Fruit fly (Drosophila melanogaster) whole organism, embryonic: ENCODE measurements around the gene Orc2.

Experiments
- Adf1 ChIP-seq: fragments of 200-800 bp; sonication (Bioruptor generic); IDR thresholded peaks from 2 replicates; pipeline ENCODE4 v1.3.6; 2022; ENCODE audit warnings: missing biosample characterization, missing genetic modification characterization
- Asciz ChIP-seq: fragments of 200-800 bp; sonication (Bioruptor generic); optimal IDR thresholded peaks from 2 replicates; lab custom pipeline; 2017; ENCODE audit warnings: missing biosample characterization, mild to moderate bottlenecking, missing genetic modification characterization, missing genetic modification reagents
- CG10979 ChIP-seq: fragments of 200-800 bp; sonication (Bioruptor generic); optimal IDR thresholded peaks from 2 replicates; lab custom pipeline; 2018; ENCODE audit warnings: missing biosample characterization, mild to moderate bottlenecking, missing genetic modification characterization, moderate library complexity
- CG11504 ChIP-seq: fragments of 200-800 bp; sonication (Bioruptor generic); optimal IDR thresholded peaks from 3 replicates; lab custom pipeline; 2019; ENCODE audit warnings: missing biosample characterization, mild to moderate bottlenecking, missing genetic modification characterization, moderate library complexity
- CG12071 ChIP-seq: fragments of 200-800 bp; sonication (Bioruptor generic); optimal IDR thresholded peaks from 3 replicates; lab custom pipeline; 2018; ENCODE audit warnings: missing biosample characterization, mild to moderate bottlenecking, missing genetic modification characterization
- CG12769 ChIP-seq: fragments of 200-800 bp; sonication (Bioruptor generic); optimal IDR thresholded peaks from 2 replicates; lab custom pipeline; 2019; ENCODE audit warnings: missing biosample characterization, mild to moderate bottlenecking, missing genetic modification characterization, moderate library complexity
- CG13296 ChIP-seq: fragments of 200-800 bp; sonication (Bioruptor generic); optimal IDR thresholded peaks from 3 replicates; lab custom pipeline; 2018; ENCODE audit warnings: missing biosample characterization, mild to moderate bottlenecking, missing genetic modification characterization
- CG13894 ChIP-seq: fragments of 200-800 bp; sonication (Bioruptor generic); optimal IDR thresholded peaks from 3 replicates; lab custom pipeline; 2018; ENCODE audit warnings: missing biosample characterization, mild to moderate bottlenecking, missing genetic modification characterization, moderate library complexity
- CG14441 ChIP-seq: fragments of 200-800 bp; sonication (Bioruptor generic); IDR thresholded peaks from 2 replicates; pipeline ENCODE4 v1.3.6; 2022; ENCODE audit warnings: missing biosample characterization, missing genetic modification characterization
- CG14710 ChIP-seq: fragments of 200-800 bp; sonication (Bioruptor generic); optimal IDR thresholded peaks from 3 replicates; lab custom pipeline; 2019; ENCODE audit warnings: missing biosample characterization, mild to moderate bottlenecking, missing genetic modification characterization, moderate library complexity
- CG17328 ChIP-seq: fragments of 200-800 bp; sonication (Bioruptor generic); IDR thresholded peaks from 2 replicates; pipeline ENCODE4 v1.3.6; 2022; ENCODE audit warnings: missing biosample characterization, missing genetic modification characterization
- CG17361 ChIP-seq: fragments of 200-800 bp; sonication (Bioruptor generic); IDR thresholded peaks from 3 replicates; pipeline ENCODE4 v1.3.6; 2022; ENCODE audit warnings: missing biosample characterization, missing genetic modification characterization
- CG18262 ChIP-seq: fragments of 200-800 bp; optimal IDR thresholded peaks from 3 replicates; lab custom pipeline; 2019; ENCODE audit warnings: missing biosample characterization, mild to moderate bottlenecking, missing genetic modification characterization, moderate library complexity
- CG2678 ChIP-seq: fragments of 200-800 bp; sonication (Bioruptor generic); optimal IDR thresholded peaks from 3 replicates; lab custom pipeline; 2019; ENCODE audit warnings: missing biosample characterization, mild to moderate bottlenecking, missing genetic modification characterization, moderate library complexity
- CG2712 ChIP-seq: fragments of 200-800 bp; optimal IDR thresholded peaks from 3 replicates; lab custom pipeline; 2019; ENCODE audit warnings: missing biosample characterization, mild to moderate bottlenecking, missing genetic modification characterization, moderate library complexity
- CG3065 ChIP-seq: fragments of 200-800 bp; sonication (Bioruptor generic); optimal IDR thresholded peaks from 2 replicates; lab custom pipeline; 2016; ENCODE audit warnings: missing biosample characterization, missing genetic modification characterization
- CG31441 ChIP-seq: fragments of 200-800 bp; sonication (Bioruptor generic); IDR thresholded peaks from 2 replicates; pipeline ENCODE4 v1.3.6; 2022; ENCODE audit warnings: missing biosample characterization, missing genetic modification characterization
- CG4854 ChIP-seq: fragments of 200-800 bp; sonication (Bioruptor generic); optimal IDR thresholded peaks from 2 replicates; lab custom pipeline; 2016; ENCODE audit warnings: missing biosample characterization, missing genetic modification characterization, inconsistent platforms
- CG5180 ChIP-seq: fragments of 200-800 bp; sonication (Bioruptor generic); optimal IDR thresholded peaks from 3 replicates; lab custom pipeline; 2017; ENCODE audit warnings: missing biosample characterization, missing genetic modification characterization, mild to moderate bottlenecking, moderate library complexity, missing genetic modification reagents
- CG6683 ChIP-seq: fragments of 200-800 bp; sonication (Bioruptor generic); optimal IDR thresholded peaks from 2 replicates; lab custom pipeline; 2017; ENCODE audit warnings: missing biosample characterization, mild to moderate bottlenecking, missing genetic modification characterization, missing genetic modification reagents
- CG7839 ChIP-seq: fragments of 200-800 bp; sonication (Bioruptor generic); optimal IDR thresholded peaks from 3 replicates; lab custom pipeline; 2018; ENCODE audit warnings: missing biosample characterization, mild to moderate bottlenecking, missing genetic modification characterization, moderate library complexity
- CG8290 ChIP-seq, 3 experiments: fragments of 200-800 bp; sonication (Bioruptor generic); optimal IDR thresholded peaks; 2 replicates each; lab custom pipeline; 2016 to 2019; ENCODE audit warnings: missing biosample characterization in 3 of 3, missing genetic modification characterization in 3 of 3, mild to moderate bottlenecking in 2 of 3, moderate library complexity in 1 of 3
- CG8388 ChIP-seq: fragments of 200-800 bp; sonication (Bioruptor generic); optimal IDR thresholded peaks from 2 replicates; lab custom pipeline; 2019; ENCODE audit warnings: missing biosample characterization, mild to moderate bottlenecking, missing genetic modification characterization, moderate library complexity
- CG8478 ChIP-seq: fragments of >200 bp; optimal IDR thresholded peaks from 2 replicates; lab custom pipeline; 2018
- CG9727 ChIP-seq: fragments of 200-800 bp; sonication (Bioruptor generic); optimal IDR thresholded peaks from 3 replicates; lab custom pipeline; 2017; ENCODE audit warnings: missing biosample characterization, mild to moderate bottlenecking, missing genetic modification characterization
- CG9932 ChIP-seq: fragments of 200-800 bp; sonication (Bioruptor generic); IDR thresholded peaks from 2 replicates; pipeline ENCODE4 v1.3.6; 2022; ENCODE audit warnings: missing biosample characterization, missing genetic modification characterization
- D19A ChIP-seq: fragments of 200-800 bp; optimal IDR thresholded peaks from 3 replicates; lab custom pipeline; 2019; ENCODE audit warnings: missing biosample characterization, mild to moderate bottlenecking, missing genetic modification characterization, moderate library complexity
- Dbx ChIP-seq: fragments of 200-800 bp; sonication (Bioruptor generic); IDR thresholded peaks from 3 replicates; pipeline ENCODE4 v1.3.6; 2022; ENCODE audit warnings: missing biosample characterization, missing genetic modification characterization
- Hr78 ChIP-seq, 2 experiments: fragments of 200-800 bp in 1 of 2; fragments of >200 bp in 1 of 2; sonication (Bioruptor generic) in 1 of 2; optimal IDR thresholded peaks; 2 replicates each; lab custom pipeline; 2017 to 2019; ENCODE audit warnings: missing biosample characterization in 2 of 2, missing genetic modification characterization in 2 of 2, mild to moderate bottlenecking in 1 of 2, moderate library complexity in 1 of 2
- Med ChIP-seq: fragments of 200-800 bp; sonication (Bioruptor generic); peaks from one replicate; lab custom pipeline; 2016; ENCODE audit warnings: missing biosample characterization, missing genetic modification characterization, mild to moderate bottlenecking, inconsistent platforms, moderate library complexity
- Nf-YC ChIP-seq: fragments of 200-800 bp; optimal IDR thresholded peaks from 3 replicates; lab custom pipeline; 2019; ENCODE audit warnings: missing biosample characterization, mild to moderate bottlenecking, missing genetic modification characterization, moderate library complexity
- Rfx ChIP-seq: fragments of 200-800 bp; sonication (Bioruptor generic); IDR thresholded peaks from 2 replicates; pipeline ENCODE4 v1.3.6; 2022; ENCODE audit warnings: missing biosample characterization, missing genetic modification characterization
- Sox100B ChIP-seq: fragments of 200-800 bp; sonication (Bioruptor generic); optimal IDR thresholded peaks from 3 replicates; lab custom pipeline; 2018; ENCODE audit warnings: missing biosample characterization, mild to moderate bottlenecking, missing genetic modification characterization
- TFAM ChIP-seq: fragments of 200-800 bp; sonication (Bioruptor generic); optimal IDR thresholded peaks from 2 replicates; lab custom pipeline; 2017; ENCODE audit warnings: missing biosample characterization, missing genetic modification characterization, inconsistent platforms
- Tbp ChIP-seq: fragments of >200 bp; optimal IDR thresholded peaks from 2 replicates; lab custom pipeline; 2018; ENCODE audit warnings: missing biosample characterization, missing genetic modification characterization
- abd-A ChIP-seq: fragments of 200-800 bp; sonication (Bioruptor generic); optimal IDR thresholded peaks from 3 replicates; lab custom pipeline; 2019; ENCODE audit warnings: missing biosample characterization, mild to moderate bottlenecking, missing genetic modification characterization, moderate library complexity
- ase ChIP-seq: fragments of 200-800 bp; sonication (Bioruptor generic); IDR thresholded peaks from 3 replicates; pipeline ENCODE4 v1.3.6; 2022; ENCODE audit warnings: missing biosample characterization, missing genetic modification characterization
- ato ChIP-seq: fragments of 200-800 bp; sonication (Bioruptor generic); IDR thresholded peaks from 2 replicates; pipeline ENCODE4 v1.3.6; 2022; ENCODE audit warnings: missing biosample characterization, missing genetic modification characterization; ENCODE audit not compliant: partially characterized antibody
- cg ChIP-seq: fragments of 200-800 bp; sonication (Bioruptor generic); optimal IDR thresholded peaks from 3 replicates; lab custom pipeline; 2019; ENCODE audit warnings: missing biosample characterization, mild to moderate bottlenecking, missing genetic modification characterization, moderate library complexity
- gce ChIP-seq: fragments of 200-800 bp; sonication (Bioruptor generic); IDR thresholded peaks from 3 replicates; pipeline ENCODE4 v1.3.6; 2022; ENCODE audit warnings: missing biosample characterization, missing genetic modification characterization
- gem ChIP-seq: fragments of 200-800 bp; sonication (Bioruptor generic); optimal IDR thresholded peaks from 2 replicates; lab custom pipeline; 2019; ENCODE audit warnings: missing biosample characterization, mild to moderate bottlenecking, missing genetic modification characterization, moderate library complexity
- gfzf ChIP-seq: fragments of 200-800 bp; sonication (Bioruptor generic); optimal IDR thresholded peaks from 2 replicates; lab custom pipeline; 2016; ENCODE audit warnings: missing biosample characterization, mild to moderate bottlenecking, missing genetic modification characterization, moderate library complexity
- gro ChIP-seq: fragments of 200-800 bp; sonication (Bioruptor generic); optimal IDR thresholded peaks from 2 replicates; lab custom pipeline; 2016; ENCODE audit warnings: missing biosample characterization, missing genetic modification characterization
- gsb ChIP-seq: fragments of 200-800 bp; sonication (Bioruptor generic); IDR thresholded peaks from 2 replicates; pipeline ENCODE4 v1.3.6; 2022; ENCODE audit warnings: missing biosample characterization, missing genetic modification characterization
- mirr ChIP-seq: fragments of 200-800 bp; sonication (Bioruptor generic); optimal IDR thresholded peaks from 3 replicates; lab custom pipeline; 2018; ENCODE audit warnings: missing biosample characterization, mild to moderate bottlenecking, missing genetic modification characterization
- oc ChIP-seq: fragments of 200-800 bp; sonication (Bioruptor generic); optimal IDR thresholded peaks from 2 replicates; lab custom pipeline; 2018; ENCODE audit warnings: missing biosample characterization, mild to moderate bottlenecking, missing genetic modification characterization, moderate library complexity
- slp2 ChIP-seq: fragments of 200-800 bp; sonication (Bioruptor generic); optimal IDR thresholded peaks from 2 replicates; lab custom pipeline; 2016; ENCODE audit warnings: missing biosample characterization, missing genetic modification characterization
- sr ChIP-seq: fragments of 200-800 bp; sonication (Bioruptor generic); IDR thresholded peaks from 3 replicates; pipeline ENCODE4 v1.3.6; 2022; ENCODE audit warnings: missing biosample characterization, missing genetic modification characterization

The Orc2 gene

dm6 chr3R:14013827-14014488, 49.3 kb downstream of the Orc2 start (continued):
- TF ChIP-seq CG8388 (GFP tag; lab: Kevin White, UChicago) (no peak), CG18262 (tag; lab: Kevin White, UChicago) (peak; percentile 30), CG2678 (peak; percentile 31), slp2 (GFP tag; lab: Kevin White, UChicago) (no peak), CG8290 (GFP tag; optimal IDR thresholded peaks at IDR 0.05; lab: Kevin White, UChicago) (no peak), CG8290 (tag; optimal IDR thresholded peaks at IDR 0.05; lab: Kevin White, UChicago) (peak in 1 of 2 experiments; percentile 32), ato (GFP tag; lab: Robert Waterston, UW) (no peak), Rfx (peak; percentile 45; the same call in 1 of the 2 replicates), Asciz (GFP tag; lab: Kevin White, UChicago) (peak; percentile 7), Adf1 (GFP tag; lab: Robert Waterston, UW) (peak; percentile 7; the same call in 1 of the 2 replicates), Hr78 (GFP tag; optimal IDR thresholded peaks at IDR 0.05; lab: Kevin White, UChicago) (peak in 1 of 2 experiments; percentile 25), abd-A (tag; lab: Kevin White, UChicago) (peak; percentile 70), CG14710 (tag; lab: Kevin White, UChicago) (peak; percentile 20), CG7839 (tag; lab: Kevin White, UChicago) (peak; percentile 36), Nf-YC (tag; lab: Kevin White, UChicago) (peak; percentile 1), gem (tag; lab: Kevin White, UChicago) (peak; percentile 39), gsb (GFP tag; lab: Robert Waterston, UW) (0 out of 2 replicates have a peak, but pooled peaks have one; percentile 10), CG14441 (GFP tag; lab: Robert Waterston, UW) (peak; percentile 22; the same call in 1 of the 2 replicates), gfzf (GFP tag; lab: Kevin White, UChicago) (no peak), mirr (peak; percentile 37), CG13894 (peak; percentile 78), Tbp (no peak), cg (no peak), CG4854 (no peak), gce (GFP tag; lab: Robert Waterston, UW) (peak; percentile 41; the same call in 1 of the 3 replicates), CG8478 (lab: Kevin White, UChicago) (no peak), gro (GFP tag; lab: Kevin White, UChicago) (no peak), CG13296 (peak; percentile 35), CG3065 (GFP tag; lab: Kevin White, UChicago) (no peak), CG10979 (peak; percentile 26), CG31441 (GFP tag; lab: Robert Waterston, UW) (0 out of 2 replicates have a peak, but pooled peaks have one; percentile 20), CG12769 (tag; lab: Kevin White, UChicago) (peak; percentile 57), CG5180 (peak; percentile 9), CG9932 (GFP tag; lab: Robert Waterston, UW) (no peak), TFAM (GFP tag; lab: Kevin White, UChicago) (no peak), D19A (tag; lab: Kevin White, UChicago) (peak; percentile 94), CG11504 (peak; percentile 58), CG2712 (peak; percentile 27), CG6683 (GFP tag; lab: Kevin White, UChicago) (peak; percentile 3), oc (no peak), CG17328 (no peak), Med (GFP tag; lab: Kevin White, UChicago) (peak; percentile 44), Sox100B (peak; percentile 16), CG9727 (GFP tag; lab: Kevin White, UChicago) (peak; percentile 33), sr (GFP tag; lab: Robert Waterston, UW) (no peak), CG12071 (GFP tag; lab: Kevin White, UChicago) (peak; percentile 5), CG17361 (GFP tag; lab: Robert Waterston, UW) (peak; percentile 26; the same call in 1 of the 3 replicates), Dbx (GFP tag; lab: Robert Waterston, UW) (no peak), ase (0 out of 3 replicates have a peak, but pooled peaks have one; percentile 32)
